Worm (Caenorhabditis elegans) whole organism, L1 larva: Measurements from ENCODE around the gene cku-70.

ENCODE experiments used
- C16A3.4 ChIP-seq: fragments of 150-350 bp; optimal IDR thresholded peaks from 2 replicates; lab custom pipeline; 2014; ENCODE audit warnings: missing biosample characterization, missing genetic modification characterization
- alr-1 ChIP-seq: fragments of 200-800 bp; sonication (Bioruptor generic); optimal IDR thresholded peaks from 2 replicates; lab custom pipeline; 2018; ENCODE audit warnings: borderline replicate concordance, mild to moderate bottlenecking, missing genetic modification characterization, missing compliant biosample characterization
- aly-2 ChIP-seq: fragments of 150-350 bp; optimal IDR thresholded peaks from 2 replicates; lab custom pipeline; 2014; ENCODE audit warnings: missing biosample characterization, missing genetic modification characterization
- blmp-1 ChIP-seq: fragments of 150-350 bp; optimal IDR thresholded peaks from 2 replicates; lab custom pipeline; 2014; ENCODE audit warnings: missing biosample characterization, missing genetic modification characterization
- ceh-8 ChIP-seq: fragments of 200-800 bp; sonication (Bioruptor generic); optimal IDR thresholded peaks from 2 replicates; lab custom pipeline; 2018; ENCODE audit warnings: mild to moderate bottlenecking, missing genetic modification characterization, moderate library complexity, missing compliant biosample characterization
- ceh-82 ChIP-seq, 3 experiments: fragments of 150-350 bp in 1 of 3; sonication (generic microtip) in 2 of 3; optimal IDR thresholded peaks; 2 replicates each; lab custom pipeline; 2014 to 2017; ENCODE audit warnings: missing biosample characterization in 3 of 3, missing genetic modification characterization in 3 of 3
- ceh-90 ChIP-seq: sonication (generic microtip); optimal IDR thresholded peaks from 2 replicates; lab custom pipeline; 2016; ENCODE audit warnings: missing genetic modification characterization, missing compliant biosample characterization
- ces-1 ChIP-seq: fragments of 150-350 bp; optimal IDR thresholded peaks from 2 replicates; lab custom pipeline; 2014; ENCODE audit warnings: missing biosample characterization, missing genetic modification reagents, missing genetic modification characterization
- dpl-1 ChIP-seq, 3 experiments: fragments of 150-350 bp in 2 of 3; sonication (generic microtip) in 1 of 3; optimal IDR thresholded peaks; 2 replicates each; lab custom pipeline; 2014 to 2017; ENCODE audit warnings: missing biosample characterization in 3 of 3, missing genetic modification characterization in 3 of 3, missing genetic modification reagents in 3 of 3
- dsc-1 ChIP-seq: sonication (generic microtip); optimal IDR thresholded peaks from 2 replicates; lab custom pipeline; 2016; ENCODE audit warnings: mild to moderate bottlenecking, missing genetic modification characterization, missing compliant biosample characterization
- efl-1 ChIP-seq, 4 experiments: fragments of 150-350 bp; optimal IDR thresholded peaks in 3 of 4; peaks in 1 of 4; 1 replicate in 1 of 4; 2 replicates in 3 of 4; lab custom pipeline; 2014; ENCODE audit warnings: missing biosample characterization in 2 of 4, missing genetic modification characterization in 2 of 4, missing genetic modification reagents in 2 of 4
- egl-27 ChIP-seq, 2 experiments: fragments of 150-350 bp in 1 of 2; sonication (generic microtip); optimal IDR thresholded peaks; 3 replicates each; lab custom pipeline; 2017 to 2018; ENCODE audit warnings: missing biosample characterization in 2 of 2, missing genetic modification characterization in 2 of 2, missing genetic modification reagents in 2 of 2
- elt-2 ChIP-seq: sonication (generic microtip); optimal IDR thresholded peaks from 2 replicates; lab custom pipeline; 2016; ENCODE audit warnings: missing genetic modification characterization, mild to moderate bottlenecking, inconsistent platforms, missing compliant biosample characterization, missing genetic modification reagents
- fkh-10 ChIP-seq: sonication (generic microtip); optimal IDR thresholded peaks from 2 replicates; lab custom pipeline; 2017; ENCODE audit warnings: missing biosample characterization, missing genetic modification reagents, missing genetic modification characterization
- fkh-4 ChIP-seq: sonication (generic microtip); optimal IDR thresholded peaks from 2 replicates; lab custom pipeline; 2016; ENCODE audit warnings: missing compliant biosample characterization, missing genetic modification characterization, borderline replicate concordance
- fkh-8 ChIP-seq: sonication (generic microtip); optimal IDR thresholded peaks from 2 replicates; lab custom pipeline; 2016; ENCODE audit warnings: mild to moderate bottlenecking, missing genetic modification characterization, missing compliant biosample characterization
- hpl-2 ChIP-seq: fragments of 150-350 bp; optimal IDR thresholded peaks from 2 replicates; lab custom pipeline; 2014; ENCODE audit warnings: missing biosample characterization, missing genetic modification reagents, missing genetic modification characterization
- isw-1 ChIP-seq: fragments of 200-800 bp; sonication (Bioruptor generic); IDR thresholded peaks from 2 replicates; pipeline ENCODE4 v1.3.6; 2022; ENCODE audit warnings: missing genetic modification characterization, missing compliant biosample characterization
- jun-1 ChIP-seq: fragments of 150-350 bp; optimal IDR thresholded peaks from 2 replicates; lab custom pipeline; 2014; ENCODE audit warnings: missing biosample characterization, missing genetic modification reagents, missing genetic modification characterization
- lin-14 ChIP-seq: fragments of 200-800 bp; sonication (Bioruptor generic); optimal IDR thresholded peaks from 2 replicates; lab custom pipeline; 2018; ENCODE audit warnings: mild to moderate bottlenecking, missing genetic modification characterization, moderate library complexity, missing compliant biosample characterization
- lin-15B ChIP-seq: fragments of 150-350 bp; sonication (generic microtip); optimal IDR thresholded peaks from 3 replicates; lab custom pipeline; 2014; ENCODE audit warnings: missing biosample characterization, missing genetic modification characterization
- lin-35 ChIP-seq, 2 experiments: fragments of 150-350 bp; optimal IDR thresholded peaks; 2 replicates each; lab custom pipeline; 2014; ENCODE audit warnings: missing biosample characterization in 2 of 2, missing genetic modification characterization in 2 of 2, missing genetic modification reagents in 2 of 2
- lsy-2 ChIP-seq, 2 experiments: fragments of 150-350 bp; optimal IDR thresholded peaks; 2 replicates each; lab custom pipeline; 2014; ENCODE audit warnings: missing biosample characterization in 2 of 2, missing genetic modification characterization in 2 of 2
- nhr-11 ChIP-seq: fragments of 150-350 bp; optimal IDR thresholded peaks from 2 replicates; lab custom pipeline; 2014; ENCODE audit warnings: missing biosample characterization, missing genetic modification characterization
- nhr-19 ChIP-seq: fragments of 200-800 bp; sonication (Bioruptor generic); conservative IDR thresholded peaks from 2 replicates; pipeline ENCODE4 v1.3.6; 2022; ENCODE audit warnings: missing genetic modification characterization, missing compliant biosample characterization
- nhr-20 ChIP-seq: sonication (generic microtip); optimal IDR thresholded peaks from 2 replicates; lab custom pipeline; 2016; ENCODE audit warnings: mild to moderate bottlenecking, missing genetic modification characterization, missing compliant biosample characterization
- nhr-28 ChIP-seq: fragments of 150-350 bp; optimal IDR thresholded peaks from 2 replicates; lab custom pipeline; 2014; ENCODE audit warnings: missing biosample characterization, missing genetic modification characterization
- nhr-47 ChIP-seq: sonication (generic microtip); optimal IDR thresholded peaks from 2 replicates; lab custom pipeline; 2016; ENCODE audit warnings: mild to moderate bottlenecking, missing genetic modification characterization, moderate library complexity, missing compliant biosample characterization
- nhr-71 ChIP-seq: sonication (generic microtip); optimal IDR thresholded peaks from 2 replicates; lab custom pipeline; 2016; ENCODE audit warnings: mild to moderate bottlenecking, missing genetic modification characterization, moderate library complexity, missing compliant biosample characterization
- nhr-76 ChIP-seq: sonication (generic microtip); optimal IDR thresholded peaks from 2 replicates; lab custom pipeline; 2017; ENCODE audit warnings: missing biosample characterization, missing genetic modification characterization
- nhr-77 ChIP-seq: fragments of 150-350 bp; optimal IDR thresholded peaks from 2 replicates; lab custom pipeline; 2014; ENCODE audit warnings: missing biosample characterization, missing genetic modification characterization
- nhr-84 ChIP-seq: sonication (generic microtip); optimal IDR thresholded peaks from 2 replicates; lab custom pipeline; 2017; ENCODE audit warnings: missing biosample characterization, missing genetic modification characterization
- nhr-85 ChIP-seq: sonication (generic microtip); peaks from one replicate; lab custom pipeline; 2016; ENCODE audit warnings: missing genetic modification characterization, inconsistent platforms, missing compliant biosample characterization
- nhr-90 ChIP-seq: sonication (generic microtip); optimal IDR thresholded peaks from 2 replicates; lab custom pipeline; 2016; ENCODE audit warnings: mild to moderate bottlenecking, missing genetic modification characterization, missing compliant biosample characterization; ENCODE audit not compliant: poor library complexity
- snpc-4 ChIP-seq: fragments of 150-350 bp; optimal IDR thresholded peaks from 2 replicates; lab custom pipeline; 2014; ENCODE audit warnings: missing biosample characterization, missing genetic modification characterization
- snu-23 ChIP-seq: sonication (generic microtip); optimal IDR thresholded peaks from 2 replicates; lab custom pipeline; 2016; ENCODE audit warnings: missing genetic modification characterization, missing compliant biosample characterization
- sox-4 ChIP-seq: sonication (generic microtip); optimal IDR thresholded peaks from 2 replicates; lab custom pipeline; 2016; ENCODE audit warnings: missing genetic modification characterization, missing compliant biosample characterization
- sptf-1 ChIP-seq: fragments of 150-350 bp; optimal IDR thresholded peaks from 2 replicates; lab custom pipeline; 2014; ENCODE audit warnings: missing biosample characterization, missing genetic modification characterization
- swsn-7 ChIP-seq: sonication (generic microtip); optimal IDR thresholded peaks from 2 replicates; lab custom pipeline; 2016; ENCODE audit warnings: missing genetic modification characterization, missing compliant biosample characterization
- tlp-1 ChIP-seq: fragments of 150-350 bp; optimal IDR thresholded peaks from 2 replicates; lab custom pipeline; 2014; ENCODE audit warnings: missing biosample characterization, missing genetic modification characterization
- unc-130 ChIP-seq: fragments of 150-350 bp; optimal IDR thresholded peaks from 2 replicates; lab custom pipeline; 2017; ENCODE audit warnings: missing biosample characterization, missing genetic modification characterization, inconsistent platforms
- unc-30 ChIP-seq: sonication (generic microtip); optimal IDR thresholded peaks from 2 replicates; lab custom pipeline; 2017; ENCODE audit warnings: missing biosample characterization, missing genetic modification characterization
- unc-62 ChIP-seq: fragments of 150-350 bp; optimal IDR thresholded peaks from 2 replicates; lab custom pipeline; 2014; ENCODE audit warnings: missing biosample characterization, missing genetic modification reagents, missing genetic modification characterization
- unc-86 ChIP-seq: sonication (generic microtip); optimal IDR thresholded peaks from 2 replicates; lab custom pipeline; 2016; ENCODE audit warnings: missing genetic modification characterization, missing compliant biosample characterization
- vab-15 ChIP-seq: sonication (generic microtip); optimal IDR thresholded peaks from 2 replicates; lab custom pipeline; 2017; ENCODE audit warnings: missing genotype, mild to moderate bottlenecking, missing genetic modification characterization, missing compliant biosample characterization
- xbp-1 ChIP-seq: sonication (generic microtip); optimal IDR thresholded peaks from 2 replicates; lab custom pipeline; 2016; ENCODE audit warnings: missing genetic modification characterization, missing compliant biosample characterization
- zip-4 ChIP-seq: fragments of 200-800 bp; sonication (Bioruptor generic); optimal IDR thresholded peaks from 2 replicates; lab custom pipeline; 2018; ENCODE audit warnings: mild to moderate bottlenecking, missing genetic modification characterization, moderate library complexity, missing compliant biosample characterization
- ztf-11 ChIP-seq, 2 experiments: sonication (generic microtip); optimal IDR thresholded peaks; 2 replicates each; lab custom pipeline; 2016 to 2017; ENCODE audit warnings: missing genetic modification characterization in 2 of 2, missing biosample characterization in 1 of 2, missing compliant biosample characterization in 1 of 2

Gene cku-70

ce11 chrIII:11131475-11131874 is 23.2 kb upstream of the cku-70 start, which contains the start of gene pha-1:
TSS of gene pha-1 (plus strand) at chrIII:11131775.
- peak; percentile 21 for TF ChIP-seq nhr-85 (tag; lab: Kevin White, UChicago)

- TF ChIP-seq fkh-10 (no peak), unc-62 (no peak), ztf-11 (tag; optimal IDR thresholded peaks at IDR 0.05; lab: Kevin White, UChicago) (no peak), aly-2 (tag; lab: Kevin White, UChicago) (no peak), sox-4 (tag; lab: Kevin White, UChicago) (no peak), tlp-1 (tag; lab: Kevin White, UChicago) (no peak), dsc-1 (tag; lab: Kevin White, UChicago) (peak; percentile 17), nhr-77 (tag; lab: Kevin White, UChicago) (no peak), dpl-1 (GFP tag; optimal IDR thresholded peaks at IDR 0.05; lab: Kevin White, UChicago) (peak; percentile 51 to 84 (median 63)), nhr-71 (tag; lab: Kevin White, UChicago) (peak; percentile 24), lin-14 (no peak), fkh-4 (tag; lab: Kevin White, UChicago) (no peak), sptf-1 (tag; lab: Kevin White, UChicago) (no peak), nhr-20 (peak; percentile 11), isw-1 (GFP tag; lab: Robert Waterston, UW) (no peak), unc-86 (tag; lab: Kevin White, UChicago) (no peak), nhr-28 (tag; lab: Kevin White, UChicago) (no peak), xbp-1 (tag; lab: Kevin White, UChicago) (peak; percentile 5), nhr-84 (tag; lab: Kevin White, UChicago) (no peak), lin-35 (GFP tag; optimal IDR thresholded peaks at IDR 0.05; lab: Kevin White, UChicago) (peak; percentile 64 to 68), C16A3.4 (tag; lab: Kevin White, UChicago) (peak; percentile 18), nhr-90 (peak; percentile 2), ces-1 (no peak), unc-130 (tag; lab: Kevin White, UChicago) (no peak), nhr-76 (tag; lab: Kevin White, UChicago) (no peak), elt-2 (no peak), swsn-7 (tag; lab: Kevin White, UChicago) (no peak), vab-15 (tag; lab: Kevin White, UChicago) (no peak), egl-27 (tag; optimal IDR thresholded peaks at IDR 0.05; lab: Kevin White, UChicago) (no peak), hpl-2 (no peak), ceh-8 (GFP tag; lab: Kevin White, UChicago) (no peak), fkh-8 (tag; lab: Kevin White, UChicago) (peak; percentile 2), jun-1 (no peak), lin-15B (peak; percentile 28), efl-1 (optimal IDR thresholded peaks at IDR 0.05; lab: Kevin White, UChicago) (peak; percentile 70 to 77), efl-1 (GFP tag; optimal IDR thresholded peaks at IDR 0.05 in 1 of 2; lab: Kevin White, UChicago) (peak; percentile 79 to 96), lsy-2 (tag; optimal IDR thresholded peaks at IDR 0.05; lab: Kevin White, UChicago) (peak in 1 of 2 experiments; percentile 61), ceh-90 (tag; lab: Kevin White, UChicago) (no peak), nhr-11 (tag; lab: Kevin White, UChicago) (no peak), nhr-19 (GFP tag; lab: Robert Waterston, UW) (no peak), alr-1 (tag; lab: Kevin White, UChicago) (no peak), ceh-82 (tag; optimal IDR thresholded peaks at IDR 0.05; lab: Kevin White, UChicago) (peak in 1 of 3 experiments; percentile 21), snpc-4 (tag; lab: Kevin White, UChicago) (no peak), zip-4 (GFP tag; lab: Kevin White, UChicago) (no peak), nhr-47 (tag; lab: Kevin White, UChicago) (peak; percentile 21), blmp-1 (tag; lab: Kevin White, UChicago) (peak; percentile 18), snu-23 (GFP tag; lab: Kevin White, UChicago) (peak; percentile 27), unc-30 (tag; lab: Kevin White, UChicago) (no peak)
Measured at ce11 chrIII:11138922-11139321, 15.7 kb upstream of the cku-70 start, which contains the start of gene fbxa-128. TSS of gene fbxa-128 (minus strand) at chrIII:11139113.
